Worm (Caenorhabditis elegans) whole organism, L3 larva: ENCODE results near the gene hadb-1.

ENCODE experiments used
- R02D3.7 ChIP-seq: fragments of 150-350 bp; optimal IDR thresholded peaks from 2 replicates; lab custom pipeline; 2014; ENCODE audit warnings: missing biosample characterization, missing genetic modification characterization
- ZK546.5 ChIP-seq: sonication (generic microtip); optimal IDR thresholded peaks from 2 replicates; lab custom pipeline; 2017; ENCODE audit warnings: missing biosample characterization, missing genetic modification characterization
- aly-2 ChIP-seq: fragments of 150-350 bp; optimal IDR thresholded peaks from 2 replicates; lab custom pipeline; 2014; ENCODE audit warnings: missing biosample characterization, missing genetic modification characterization
- ama-1 ChIP-seq: fragments of 150-350 bp; optimal IDR thresholded peaks from 2 replicates; lab custom pipeline; 2018
- ceh-16 ChIP-seq: sonication (generic microtip); optimal IDR thresholded peaks from 2 replicates; lab custom pipeline; 2017; ENCODE audit warnings: missing biosample characterization, missing genetic modification characterization
- ceh-28 ChIP-seq: fragments of 150-350 bp; optimal IDR thresholded peaks from 2 replicates; lab custom pipeline; 2014; ENCODE audit warnings: missing biosample characterization, missing genetic modification reagents, missing genetic modification characterization
- ceh-82 ChIP-seq: fragments of 150-350 bp; optimal IDR thresholded peaks from 2 replicates; lab custom pipeline; 2014; ENCODE audit warnings: missing biosample characterization, missing genetic modification characterization
- ceh-9 ChIP-seq: sonication (generic microtip); optimal IDR thresholded peaks from 2 replicates; lab custom pipeline; 2018; ENCODE audit warnings: missing biosample characterization, missing genetic modification characterization
- daf-12 ChIP-seq: fragments of 150-350 bp; optimal IDR thresholded peaks from 2 replicates; lab custom pipeline; 2014; ENCODE audit warnings: missing biosample characterization, missing genetic modification reagents, missing genetic modification characterization
- egl-27 ChIP-seq: sonication (generic microtip); optimal IDR thresholded peaks from 4 replicates; lab custom pipeline; 2017; ENCODE audit warnings: missing biosample characterization, missing genetic modification reagents, missing genetic modification characterization
- egl-5 ChIP-seq: fragments of 150-350 bp; optimal IDR thresholded peaks from 2 replicates; lab custom pipeline; 2017; ENCODE audit warnings: missing biosample characterization, missing genetic modification reagents, missing genetic modification characterization, inconsistent platforms
- elt-1 ChIP-seq: fragments of 150-350 bp; optimal IDR thresholded peaks from 2 replicates; lab custom pipeline; 2014; ENCODE audit warnings: missing biosample characterization, missing genetic modification characterization
- elt-2 ChIP-seq: sonication (generic microtip); optimal IDR thresholded peaks from 2 replicates; lab custom pipeline; 2016; ENCODE audit warnings: missing genetic modification reagents, mild to moderate bottlenecking, missing genetic modification characterization, missing compliant biosample characterization
- elt-3 ChIP-seq, 3 experiments: fragments of 150-350 bp in 1 of 3; sonication (generic microtip) in 2 of 3; optimal IDR thresholded peaks; 2 replicates in 2 of 3; 4 replicates in 1 of 3; lab custom pipeline; 2014 to 2017; ENCODE audit warnings: missing biosample characterization in 3 of 3, missing genetic modification characterization in 3 of 3
- eor-1 ChIP-seq, 2 experiments: fragments of 150-350 bp; optimal IDR thresholded peaks; 2 replicates each; lab custom pipeline; 2014 to 2018; ENCODE audit warnings: missing biosample characterization in 2 of 2, missing genetic modification characterization in 2 of 2
- fkh-10 ChIP-seq: sonication (generic microtip); optimal IDR thresholded peaks from 2 replicates; lab custom pipeline; 2017; ENCODE audit warnings: missing biosample characterization, missing genetic modification reagents, missing genetic modification characterization
- fkh-2 ChIP-seq: fragments of 150-350 bp; optimal IDR thresholded peaks from 2 replicates; lab custom pipeline; 2014; ENCODE audit warnings: missing biosample characterization, missing genetic modification reagents, missing genetic modification characterization
- fos-1 ChIP-seq: fragments of 150-350 bp; optimal IDR thresholded peaks from 2 replicates; lab custom pipeline; 2014; ENCODE audit warnings: missing biosample characterization, missing genetic modification characterization
- hmg-11 ChIP-seq: sonication (generic microtip); optimal IDR thresholded peaks from 2 replicates; lab custom pipeline; 2016; ENCODE audit warnings: missing genetic modification characterization, missing compliant biosample characterization
- lin-15B ChIP-seq: fragments of 150-350 bp; optimal IDR thresholded peaks from 2 replicates; lab custom pipeline; 2014; ENCODE audit warnings: missing biosample characterization, missing genetic modification characterization
- lin-39 ChIP-seq: fragments of 150-350 bp; optimal IDR thresholded peaks from 2 replicates; lab custom pipeline; 2018; ENCODE audit warnings: missing biosample characterization, missing genetic modification reagents, missing genetic modification characterization
- lsy-12 ChIP-seq: sonication (generic microtip); optimal IDR thresholded peaks from 2 replicates; lab custom pipeline; 2016; ENCODE audit warnings: mild to moderate bottlenecking, missing genetic modification characterization, missing compliant biosample characterization
- mdl-1 ChIP-seq: fragments of 150-350 bp; optimal IDR thresholded peaks from 2 replicates; lab custom pipeline; 2014; ENCODE audit warnings: missing biosample characterization, missing genetic modification characterization
- mml-1 ChIP-seq: fragments of 150-350 bp; sonication (generic microtip); optimal IDR thresholded peaks from 3 replicates; lab custom pipeline; 2014; ENCODE audit warnings: missing biosample characterization, missing genetic modification characterization
- nfya-1 ChIP-seq: sonication (generic microtip); optimal IDR thresholded peaks from 2 replicates; lab custom pipeline; 2017; ENCODE audit warnings: missing genetic modification characterization, mild to moderate bottlenecking, missing compliant biosample characterization, antibody characterized with exemption, moderate library complexity; ENCODE audit not compliant: insufficient read depth
- nhr-11 ChIP-seq: fragments of 150-350 bp; optimal IDR thresholded peaks from 2 replicates; lab custom pipeline; 2014; ENCODE audit warnings: missing biosample characterization, missing genetic modification characterization
- nhr-12 ChIP-seq: fragments of 150-350 bp; optimal IDR thresholded peaks from 2 replicates; lab custom pipeline; 2014; ENCODE audit warnings: missing biosample characterization, missing genetic modification characterization
- nhr-23 ChIP-seq: fragments of 150-350 bp; optimal IDR thresholded peaks from 2 replicates; lab custom pipeline; 2014; ENCODE audit warnings: missing biosample characterization, missing genetic modification reagents, missing genetic modification characterization
- nhr-237 ChIP-seq: fragments of 150-350 bp; optimal IDR thresholded peaks from 2 replicates; lab custom pipeline; 2014; ENCODE audit warnings: missing biosample characterization, missing genetic modification characterization
- nhr-28 ChIP-seq: fragments of 150-350 bp; optimal IDR thresholded peaks from 2 replicates; lab custom pipeline; 2014; ENCODE audit warnings: missing biosample characterization, missing genetic modification characterization
- nhr-43 ChIP-seq: sonication (generic microtip); optimal IDR thresholded peaks from 2 replicates; lab custom pipeline; 2016; ENCODE audit warnings: mild to moderate bottlenecking, missing genetic modification characterization, missing compliant biosample characterization; ENCODE audit not compliant: poor library complexity, severe bottlenecking
- nhr-67 ChIP-seq: fragments of 150-350 bp; optimal IDR thresholded peaks from 2 replicates; lab custom pipeline; 2014; ENCODE audit warnings: missing biosample characterization, missing genetic modification characterization
- nhr-76 ChIP-seq: fragments of 150-350 bp; sonication (generic microtip); optimal IDR thresholded peaks from 5 replicates; lab custom pipeline; 2014; ENCODE audit warnings: missing biosample characterization, missing genetic modification characterization
- nhr-77 ChIP-seq: fragments of 150-350 bp; optimal IDR thresholded peaks from 2 replicates; lab custom pipeline; 2014; ENCODE audit warnings: missing biosample characterization, missing genetic modification characterization
- pha-4 ChIP-seq: fragments of 150-350 bp; optimal IDR thresholded peaks from 2 replicates; lab custom pipeline; 2014; ENCODE audit warnings: missing biosample characterization, missing genetic modification reagents, missing genetic modification characterization
- pqm-1 ChIP-seq: fragments of 150-350 bp; optimal IDR thresholded peaks from 2 replicates; lab custom pipeline; 2017; ENCODE audit warnings: missing biosample characterization, missing genetic modification characterization, inconsistent platforms
- sea-2 ChIP-seq: fragments of 150-350 bp; sonication (generic microtip); optimal IDR thresholded peaks from 4 replicates; lab custom pipeline; 2014; ENCODE audit warnings: missing biosample characterization, missing genetic modification reagents, missing genetic modification characterization
- skn-1 ChIP-seq: fragments of 150-350 bp; optimal IDR thresholded peaks from 2 replicates; lab custom pipeline; 2014; ENCODE audit warnings: missing biosample characterization, missing genetic modification characterization
- snpc-4 ChIP-seq: fragments of 150-350 bp; optimal IDR thresholded peaks from 2 replicates; lab custom pipeline; 2014; ENCODE audit warnings: missing biosample characterization, missing genetic modification characterization
- tbx-2 ChIP-seq: sonication (generic microtip); optimal IDR thresholded peaks from 2 replicates; lab custom pipeline; 2016; ENCODE audit warnings: mild to moderate bottlenecking, missing genetic modification characterization, missing compliant biosample characterization
- unc-39 ChIP-seq: sonication (generic microtip); optimal IDR thresholded peaks from 4 replicates; lab custom pipeline; 2017; ENCODE audit warnings: missing biosample characterization, missing genetic modification characterization
- unc-62 ChIP-seq: fragments of 150-350 bp; sonication (generic microtip); optimal IDR thresholded peaks from 4 replicates; lab custom pipeline; 2014; ENCODE audit warnings: missing biosample characterization, missing genetic modification reagents, missing genetic modification characterization
- zag-1 ChIP-seq: fragments of 150-350 bp; optimal IDR thresholded peaks from 2 replicates; lab custom pipeline; 2014; ENCODE audit warnings: missing biosample characterization, missing genetic modification characterization
- ztf-11 ChIP-seq: fragments of 150-350 bp; optimal IDR thresholded peaks from 2 replicates; lab custom pipeline; 2014; ENCODE audit warnings: missing biosample characterization, missing genetic modification characterization
- ztf-4 ChIP-seq: fragments of 150-350 bp; optimal IDR thresholded peaks from 2 replicates; lab custom pipeline; 2014; ENCODE audit warnings: missing biosample characterization, missing genetic modification characterization

The hadb-1 gene

ce11 chrIII:8700289-8700957 lies 12.1 kb upstream of the hadb-1 start, which contains the start of the genes sdz-1 and vps-33.1 (continued):
- TF ChIP-seq elt-3 (tag; optimal IDR thresholded peaks at IDR 0.05; lab: Kevin White, UChicago), result no peak
- TF ChIP-seq aly-2 (tag; lab: Kevin White, UChicago), result no peak
- no peak for TF ChIP-seq elt-2 (tag; lab: Kevin White, UChicago)
- TF ChIP-seq fos-1 (tag; lab: Kevin White, UChicago), result no peak
- TF ChIP-seq lin-15B (tag; lab: Kevin White, UChicago), result peak; percentile 86
- TF ChIP-seq ceh-28, result no peak
- TF ChIP-seq snpc-4, result peak; percentile 53
- TF ChIP-seq mdl-1 (tag; lab: Kevin White, UChicago), result no peak
- no peak for TF ChIP-seq mml-1 (tag; lab: Kevin White, UChicago)
- TF ChIP-seq daf-12 (tag; lab: Kevin White, UChicago), result no peak
- TF ChIP-seq lsy-12 (tag; lab: Kevin White, UChicago), result no peak
- TF ChIP-seq ztf-4, result no peak
- TF ChIP-seq pqm-1, result no peak
- peak; percentile 27 for TF ChIP-seq R02D3.7 (tag; lab: Kevin White, UChicago)
- TF ChIP-seq egl-5, result no peak
- no peak for TF ChIP-seq zag-1 (tag; lab: Kevin White, UChicago)
- TF ChIP-seq, all 47 proteins: peak for 8

- TF ChIP-seq mml-1 (tag; lab: Kevin White, UChicago), result no peak
- TF ChIP-seq ceh-16 (tag; lab: Kevin White, UChicago), result no peak
- no peak for TF ChIP-seq elt-3 (tag; optimal IDR thresholded peaks at IDR 0.05; lab: Kevin White, UChicago)
- TF ChIP-seq nhr-28 (tag; lab: Kevin White, UChicago), result no peak
- no peak for TF ChIP-seq nhr-43 (tag; lab: Kevin White, UChicago)
- no peak for TF ChIP-seq nhr-23 (tag; lab: Kevin White, UChicago)
- no peak for TF ChIP-seq lsy-12 (tag; lab: Kevin White, UChicago)
These were observed 9.1 kb upstream of the hadb-1 start for ce11 chrIII:8697268-8697907.

- TF ChIP-seq egl-5 (no peak), ama-1 (lab: Kevin White, UChicago) (no peak), tbx-2 (tag; lab: Kevin White, UChicago) (no peak), nhr-67 (tag; lab: Kevin White, UChicago) (no peak), ceh-9 (tag; lab: Kevin White, UChicago) (no peak), ceh-28 (peak; percentile 7), nhr-12 (no peak), nhr-28 (tag; lab: Kevin White, UChicago) (no peak), fos-1 (tag; lab: Kevin White, UChicago) (peak; percentile 38), egl-27 (tag; lab: Kevin White, UChicago) (no peak), snpc-4 (no peak), R02D3.7 (tag; lab: Kevin White, UChicago) (no peak), pha-4 (peak; percentile 38), lin-39 (no peak), nhr-77 (tag; lab: Kevin White, UChicago) (no peak), elt-3 (tag; optimal IDR thresholded peaks at IDR 0.05; lab: Kevin White, UChicago) (no peak), nhr-11 (no peak), nhr-76 (tag; lab: Kevin White, UChicago) (no peak), nhr-237 (tag; lab: Kevin White, UChicago) (no peak), ceh-82 (no peak), eor-1 (tag; optimal IDR thresholded peaks at IDR 0.05; lab: Kevin White, UChicago) (no peak), fkh-2 (no peak), ceh-16 (tag; lab: Kevin White, UChicago) (no peak), aly-2 (tag; lab: Kevin White, UChicago) (no peak), elt-1 (tag; lab: Kevin White, UChicago) (no peak), skn-1 (peak; percentile 2), elt-2 (tag; lab: Kevin White, UChicago) (peak; percentile 36), ztf-11 (tag; lab: Kevin White, UChicago) (no peak), unc-39 (tag; lab: Kevin White, UChicago) (no peak), lin-15B (tag; lab: Kevin White, UChicago) (peak; percentile 5), zag-1 (tag; lab: Kevin White, UChicago) (no peak), sea-2 (GFP tag; lab: Kevin White, UChicago) (no peak), fkh-10 (GFP tag; lab: Kevin White, UChicago) (no peak), nhr-43 (tag; lab: Kevin White, UChicago) (no peak), ZK546.5 (no peak), nhr-23 (tag; lab: Kevin White, UChicago) (peak; percentile 16), mml-1 (tag; lab: Kevin White, UChicago) (no peak), hmg-11 (tag; lab: Kevin White, UChicago) (no peak), unc-62 (GFP tag; lab: Kevin White, UChicago) (no peak), pqm-1 (peak; percentile 33), daf-12 (tag; lab: Kevin White, UChicago) (no peak), nfya-1 (tag; lab: Kevin White, UChicago) (peak; percentile 53)
These were observed 8.4 kb upstream of the hadb-1 start for ce11 chrIII:8696680-8697079.
